Fruit fly (Drosophila melanogaster) whole organism, embryonic: ENCODE results near the gene can.

ENCODE experiments used
- Aef1 ChIP-seq: fragments of 200-800 bp; sonication (Bioruptor generic); IDR thresholded peaks from 3 replicates; pipeline ENCODE4 v1.3.6; 2022; ENCODE audit warnings: missing biosample characterization, missing genetic modification characterization
- CG1024 ChIP-seq: fragments of 200-800 bp; sonication (Bioruptor generic); IDR thresholded peaks from 2 replicates; pipeline ENCODE4 v1.3.6; 2022; ENCODE audit warnings: missing biosample characterization, missing genetic modification characterization
- CG10267 ChIP-seq: fragments of 200-800 bp; sonication (Bioruptor generic); optimal IDR thresholded peaks from 2 replicates; lab custom pipeline; 2018; ENCODE audit warnings: missing biosample characterization, mild to moderate bottlenecking, missing genetic modification characterization, moderate library complexity
- CG10366 ChIP-seq: fragments of 200-800 bp; sonication (Bioruptor generic); IDR thresholded peaks from 2 replicates; pipeline ENCODE4 v1.3.6; 2022; ENCODE audit warnings: missing biosample characterization, missing genetic modification characterization
- CG11504 ChIP-seq: fragments of 200-800 bp; sonication (Bioruptor generic); optimal IDR thresholded peaks from 3 replicates; lab custom pipeline; 2019; ENCODE audit warnings: missing biosample characterization, mild to moderate bottlenecking, missing genetic modification characterization, moderate library complexity
- CG12942 ChIP-seq: fragments of 200-800 bp; sonication (Bioruptor generic); optimal IDR thresholded peaks from 3 replicates; lab custom pipeline; 2016; ENCODE audit warnings: missing biosample characterization, missing genetic modification characterization
- CG13123 ChIP-seq: fragments of 200-800 bp; sonication (Bioruptor generic); optimal IDR thresholded peaks from 2 replicates; lab custom pipeline; 2016; ENCODE audit warnings: missing biosample characterization, missing genetic modification characterization
- CG13624 ChIP-seq: fragments of 200-800 bp; sonication (Bioruptor generic); optimal IDR thresholded peaks from 2 replicates; lab custom pipeline; 2016; ENCODE audit warnings: missing biosample characterization, missing genetic modification characterization
- CG14050 ChIP-seq: fragments of 200-800 bp; sonication (Bioruptor generic); IDR thresholded peaks from 3 replicates; pipeline ENCODE4 v1.3.6; 2022; ENCODE audit warnings: missing biosample characterization, missing genetic modification characterization
- CG14860 ChIP-seq: fragments of 200-800 bp; sonication (Bioruptor generic); IDR thresholded peaks from 3 replicates; pipeline ENCODE4 v1.3.6; 2022; ENCODE audit warnings: missing biosample characterization, missing genetic modification characterization; ENCODE audit not compliant: partially characterized antibody
- CG1603 ChIP-seq: fragments of 200-800 bp; sonication (Bioruptor generic); optimal IDR thresholded peaks from 2 replicates; lab custom pipeline; 2019; ENCODE audit warnings: missing biosample characterization, mild to moderate bottlenecking, missing genetic modification characterization, moderate library complexity
- CG17186 ChIP-seq: fragments of 200-800 bp; sonication (Bioruptor generic); optimal IDR thresholded peaks from 3 replicates; lab custom pipeline; 2017; ENCODE audit warnings: missing biosample characterization, missing genetic modification reagents, missing genetic modification characterization
- CG17361 ChIP-seq: fragments of 200-800 bp; sonication (Bioruptor generic); IDR thresholded peaks from 3 replicates; pipeline ENCODE4 v1.3.6; 2022; ENCODE audit warnings: missing biosample characterization, missing genetic modification characterization
- CG18262 ChIP-seq: fragments of 200-800 bp; optimal IDR thresholded peaks from 3 replicates; lab custom pipeline; 2019; ENCODE audit warnings: missing biosample characterization, mild to moderate bottlenecking, missing genetic modification characterization, moderate library complexity
- CG18476 ChIP-seq: fragments of 200-800 bp; sonication (Bioruptor generic); optimal IDR thresholded peaks from 2 replicates; lab custom pipeline; 2016; ENCODE audit warnings: missing biosample characterization, mild to moderate bottlenecking, missing genetic modification characterization
- CG18599 ChIP-seq: fragments of 200-800 bp; sonication (Bioruptor generic); optimal IDR thresholded peaks from 3 replicates; lab custom pipeline; 2017; ENCODE audit warnings: missing biosample characterization, missing genetic modification characterization, mild to moderate bottlenecking, moderate library complexity, missing genetic modification reagents
- CG2678 ChIP-seq: fragments of 200-800 bp; sonication (Bioruptor generic); optimal IDR thresholded peaks from 3 replicates; lab custom pipeline; 2019; ENCODE audit warnings: missing biosample characterization, mild to moderate bottlenecking, missing genetic modification characterization, moderate library complexity
- CG31441 ChIP-seq: fragments of 200-800 bp; sonication (Bioruptor generic); IDR thresholded peaks from 2 replicates; pipeline ENCODE4 v1.3.6; 2022; ENCODE audit warnings: missing biosample characterization, missing genetic modification characterization
- CG4707 ChIP-seq: fragments of 200-800 bp; sonication (Bioruptor generic); optimal IDR thresholded peaks from 2 replicates; lab custom pipeline; 2018; ENCODE audit warnings: missing biosample characterization, mild to moderate bottlenecking, missing genetic modification characterization, moderate library complexity
- CG6654 ChIP-seq: fragments of 200-800 bp; sonication (Bioruptor generic); optimal IDR thresholded peaks from 2 replicates; lab custom pipeline; 2017; ENCODE audit warnings: missing biosample characterization, mild to moderate bottlenecking, missing genetic modification characterization
- CG6854 ChIP-seq: fragments of 200-800 bp; sonication (Bioruptor generic); optimal IDR thresholded peaks from 3 replicates; lab custom pipeline; 2017; ENCODE audit warnings: missing biosample characterization, mild to moderate bottlenecking, missing genetic modification characterization
- CG7556 ChIP-seq: fragments of 200-800 bp; sonication (Bioruptor generic); optimal IDR thresholded peaks from 2 replicates; lab custom pipeline; 2017; ENCODE audit warnings: missing biosample characterization, mild to moderate bottlenecking, missing genetic modification characterization
- CG7839 ChIP-seq: fragments of 200-800 bp; sonication (Bioruptor generic); optimal IDR thresholded peaks from 3 replicates; lab custom pipeline; 2018; ENCODE audit warnings: missing biosample characterization, mild to moderate bottlenecking, missing genetic modification characterization, moderate library complexity
- CG8924 ChIP-seq: fragments of 200-800 bp; optimal IDR thresholded peaks from 3 replicates; lab custom pipeline; 2019; ENCODE audit warnings: missing biosample characterization, mild to moderate bottlenecking, missing genetic modification characterization, moderate library complexity
- CG9797 ChIP-seq: fragments of 200-800 bp; sonication (Bioruptor generic); optimal IDR thresholded peaks from 3 replicates; lab custom pipeline; 2018; ENCODE audit warnings: missing biosample characterization, mild to moderate bottlenecking, missing genetic modification characterization
- CoRest ChIP-seq: fragments of 200-800 bp; sonication (Bioruptor generic); optimal IDR thresholded peaks from 3 replicates; lab custom pipeline; 2018; ENCODE audit warnings: missing biosample characterization, mild to moderate bottlenecking, missing genetic modification characterization, moderate library complexity
- Dad ChIP-seq: fragments of 200-800 bp; sonication (Bioruptor generic); optimal IDR thresholded peaks from 3 replicates; lab custom pipeline; 2016; ENCODE audit warnings: missing biosample characterization, missing genetic modification characterization
- Gug ChIP-seq: fragments of 200-800 bp; sonication (Bioruptor generic); IDR thresholded peaks from 4 replicates; pipeline ENCODE4 v1.3.6; 2022; ENCODE audit warnings: missing biosample characterization, missing genetic modification characterization
- HLH54F ChIP-seq: fragments of 200-800 bp; sonication (Bioruptor generic); optimal IDR thresholded peaks from 3 replicates; lab custom pipeline; 2016; ENCODE audit warnings: missing biosample characterization, missing genetic modification characterization
- Hr51 ChIP-seq, 2 experiments: fragments of 200-800 bp; sonication (Bioruptor generic); optimal IDR thresholded peaks; 2 replicates in 1 of 2; 3 replicates in 1 of 2; lab custom pipeline; 2016 to 2018; ENCODE audit warnings: missing biosample characterization in 2 of 2, missing genetic modification characterization in 2 of 2, mild to moderate bottlenecking in 1 of 2, moderate library complexity in 1 of 2
- Lpt ChIP-seq: fragments of >200 bp; optimal IDR thresholded peaks from 2 replicates; lab custom pipeline; 2018; ENCODE audit warnings: missing biosample characterization, missing genetic modification characterization
- Meics ChIP-seq: fragments of 200-800 bp; sonication (Bioruptor generic); optimal IDR thresholded peaks from 2 replicates; lab custom pipeline; 2017; ENCODE audit warnings: missing biosample characterization, mild to moderate bottlenecking, missing genetic modification characterization
- Ptx1 ChIP-seq: fragments of 200-800 bp; sonication (Bioruptor generic); IDR thresholded peaks from 2 replicates; pipeline ENCODE4 v1.3.6; 2022; ENCODE audit warnings: missing biosample characterization, missing genetic modification characterization
- Sox100B ChIP-seq: fragments of 200-800 bp; sonication (Bioruptor generic); optimal IDR thresholded peaks from 3 replicates; lab custom pipeline; 2018; ENCODE audit warnings: missing biosample characterization, mild to moderate bottlenecking, missing genetic modification characterization
- Sox102F ChIP-seq: fragments of 200-800 bp; sonication (Bioruptor generic); optimal IDR thresholded peaks from 2 replicates; lab custom pipeline; 2018; ENCODE audit warnings: missing biosample characterization, mild to moderate bottlenecking, missing genetic modification characterization, moderate library complexity
- Xrp1 ChIP-seq: fragments of 200-800 bp; sonication (Bioruptor generic); IDR thresholded peaks from 2 replicates; pipeline ENCODE4 v1.3.6; 2022; ENCODE audit warnings: missing biosample characterization, missing genetic modification characterization
- ase ChIP-seq: fragments of 200-800 bp; sonication (Bioruptor generic); IDR thresholded peaks from 3 replicates; pipeline ENCODE4 v1.3.6; 2022; ENCODE audit warnings: missing biosample characterization, missing genetic modification characterization
- corto ChIP-seq: fragments of 200-800 bp; sonication (Bioruptor generic); optimal IDR thresholded peaks from 2 replicates; lab custom pipeline; 2016; ENCODE audit warnings: missing biosample characterization, mild to moderate bottlenecking, missing genetic modification characterization, moderate library complexity
- crp ChIP-seq, 2 experiments: fragments of 200-800 bp; sonication (Bioruptor generic); optimal IDR thresholded peaks; 2 replicates in 1 of 2; 3 replicates in 1 of 2; lab custom pipeline; 2017; ENCODE audit warnings: missing biosample characterization in 2 of 2, missing genetic modification characterization in 2 of 2, mild to moderate bottlenecking in 1 of 2, moderate library complexity in 1 of 2
- dmrt99B ChIP-seq: fragments of 200-800 bp; sonication (Bioruptor generic); optimal IDR thresholded peaks from 2 replicates; lab custom pipeline; 2018; ENCODE audit warnings: missing biosample characterization, mild to moderate bottlenecking, missing genetic modification characterization, moderate library complexity
- eve ChIP-seq, 2 experiments: fragments of >200 bp; optimal IDR thresholded peaks; 2 replicates each; lab custom pipeline; 2017; ENCODE audit warnings: missing biosample characterization in 2 of 2, missing genetic modification characterization in 2 of 2
- eyg ChIP-seq: fragments of 200-800 bp; sonication (Bioruptor generic); optimal IDR thresholded peaks from 3 replicates; lab custom pipeline; 2016; ENCODE audit warnings: missing biosample characterization, missing genetic modification characterization
- gem ChIP-seq: fragments of 200-800 bp; sonication (Bioruptor generic); optimal IDR thresholded peaks from 2 replicates; lab custom pipeline; 2019; ENCODE audit warnings: missing biosample characterization, mild to moderate bottlenecking, missing genetic modification characterization, moderate library complexity
- nmo ChIP-seq: fragments of 200-800 bp; sonication (Bioruptor generic); optimal IDR thresholded peaks from 2 replicates; lab custom pipeline; 2018; ENCODE audit warnings: missing biosample characterization, mild to moderate bottlenecking, missing genetic modification characterization, moderate library complexity
- phol ChIP-seq: fragments of 200-800 bp; sonication (Bioruptor generic); optimal IDR thresholded peaks from 3 replicates; lab custom pipeline; 2018; ENCODE audit warnings: missing biosample characterization, mild to moderate bottlenecking, missing genetic modification characterization, moderate library complexity
- ranshi ChIP-seq: fragments of 200-800 bp; sonication (Bioruptor generic); IDR thresholded peaks from 2 replicates; pipeline ENCODE4 v1.3.6; 2022; ENCODE audit warnings: missing biosample characterization, missing genetic modification characterization
- trem ChIP-seq: fragments of 200-800 bp; optimal IDR thresholded peaks from 3 replicates; lab custom pipeline; 2019; ENCODE audit warnings: missing biosample characterization, mild to moderate bottlenecking, missing genetic modification characterization, moderate library complexity
- unpg ChIP-seq: fragments of 200-800 bp; sonication (Bioruptor generic); optimal IDR thresholded peaks from 3 replicates; lab custom pipeline; 2018; ENCODE audit warnings: missing biosample characterization, mild to moderate bottlenecking, missing genetic modification characterization, moderate library complexity
- zen ChIP-seq: fragments of 200-800 bp; sonication (Bioruptor generic); optimal IDR thresholded peaks from 3 replicates; lab custom pipeline; 2018; ENCODE audit warnings: missing biosample characterization, mild to moderate bottlenecking, missing genetic modification characterization, moderate library complexity

Gene can

dm6 chr3L:10262827-10263226 lies 4.1 kb downstream of the can start:
- TF ChIP-seq eve (GFP tag; optimal IDR thresholded peaks at IDR 0.05; lab: Kevin White, UChicago) (no peak), CG2678 (peak; percentile 46), CG18262 (tag; lab: Kevin White, UChicago) (peak; percentile 10), ase (no peak), Aef1 (GFP tag; lab: Robert Waterston, UW) (no peak), CG12942 (GFP tag; lab: Kevin White, UChicago) (no peak), Sox100B (GFP tag; lab: Kevin White, UChicago) (peak; percentile 22), CG18476 (GFP tag; lab: Kevin White, UChicago) (no peak), Ptx1 (GFP tag; lab: Robert Waterston, UW) (peak; percentile 9; the same call in 1 of the 2 replicates), CG14860 (GFP tag; lab: Robert Waterston, UW) (no peak), Gug (GFP tag; lab: Robert Waterston, UW) (no peak), CG9797 (GFP tag; lab: Kevin White, UChicago) (no peak), CG7556 (GFP tag; lab: Kevin White, UChicago) (peak; percentile 42), CG10366 (GFP tag; lab: Robert Waterston, UW) (no peak), Lpt (GFP tag; lab: Kevin White, UChicago) (no peak), CG1603 (no peak), CG17361 (GFP tag; lab: Robert Waterston, UW) (peak; percentile 44; the same call in 1 of the 3 replicates), HLH54F (no peak), dmrt99B (tag; lab: Kevin White, UChicago) (peak; percentile 36), CG18599 (GFP tag; lab: Kevin White, UChicago) (peak; percentile 17), zen (no peak), Meics (GFP tag; lab: Kevin White, UChicago) (peak; percentile 7), CG4707 (no peak), crp (GFP tag; optimal IDR thresholded peaks at IDR 0.05; lab: Kevin White, UChicago) (no peak), CG1024 (no peak), CG14050 (GFP tag; lab: Robert Waterston, UW) (no peak), CG13123 (GFP tag; lab: Kevin White, UChicago) (no peak), eyg (GFP tag; lab: Kevin White, UChicago) (no peak), CG6654 (GFP tag; lab: Kevin White, UChicago) (no peak), CG13624 (GFP tag; lab: Kevin White, UChicago) (no peak), corto (GFP tag; lab: Kevin White, UChicago) (no peak), CG11504 (peak; percentile 45), CoRest (tag; lab: Kevin White, UChicago) (peak; percentile 4), unpg (peak; percentile 20), CG8924 (peak; percentile 20), CG17186 (no peak), CG31441 (peak; percentile 58), Hr51 (GFP tag; optimal IDR thresholded peaks at IDR 0.05; lab: Kevin White, UChicago) (peak in 1 of 2 experiments; percentile 21), CG10267 (peak; percentile 13), Sox102F (GFP tag; lab: Kevin White, UChicago) (peak; percentile 24), trem (no peak), phol (peak; percentile 21), nmo (GFP tag; lab: Kevin White, UChicago) (peak; percentile 12), gem (tag; lab: Kevin White, UChicago) (peak; percentile 60), ranshi (GFP tag; lab: Robert Waterston, UW) (no peak), CG7839 (tag; lab: Kevin White, UChicago) (peak; percentile 34), Dad (GFP tag; lab: Kevin White, UChicago) (no peak), CG6854 (GFP tag; lab: Kevin White, UChicago) (no peak), Xrp1 (GFP tag; lab: Robert Waterston, UW) (peak; percentile 41; the same call in 1 of the 2 replicates)
